Comparison of ENCODE assay signal across 3 worm cellular contexts in the genomic region with DNA sequence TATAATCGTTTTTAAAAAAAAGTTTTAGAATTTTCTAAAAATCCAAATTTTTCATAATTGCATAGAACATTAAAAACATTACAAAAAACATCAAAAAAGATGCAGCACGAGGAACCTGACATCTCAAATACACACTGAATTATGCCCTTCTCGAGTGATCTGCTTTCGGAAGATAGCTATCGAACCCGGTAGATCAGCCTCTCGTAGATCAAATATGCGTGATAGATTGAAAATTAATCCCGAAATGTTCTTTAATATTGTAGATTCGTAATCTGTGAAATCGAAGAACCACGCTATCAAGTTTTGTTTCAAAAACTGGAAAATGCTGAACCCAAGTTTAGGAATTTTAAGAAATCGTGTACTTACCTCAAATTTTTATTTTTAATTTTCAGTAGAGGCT.
TF ChIP-seq lines count a peak whose summit lies in the region.

No protein-coding gene starts in this region.

TF ChIP-seq in whole organism, L3 larva, 47 proteins besides CTCF, POLR2A, EP300 and RAD21:
- TF ChIP-seq elt-1 (tag; optimal IDR thresholded peaks at IDR 0.05; lab: Kevin White, UChicago): peak; percentile 53
- TF ChIP-seq ceh-16 (tag; optimal IDR thresholded peaks at IDR 0.05; lab: Kevin White, UChicago): no peak
- no peak for TF ChIP-seq nhr-237 (tag; optimal IDR thresholded peaks at IDR 0.05; lab: Kevin White, UChicago)
TF ChIP-seq in whole organism, L3 larva: peak in this region for 1.

TF ChIP-seq in whole organism, L4 larva, 104 proteins besides CTCF, POLR2A, EP300 and RAD21:
- TF ChIP-seq ces-1 (GFP tag; optimal IDR thresholded peaks at IDR 0.05; lab: Kevin White, UChicago) (no peak), rbr-2 (tag; optimal IDR thresholded peaks at IDR 0.05; lab: Kevin White, UChicago) (no peak), Y105C5A.15 (GFP tag; IDR thresholded peaks at IDR 0.05; lab: Robert Waterston, UW) (no peak), aha-1 (tag; lab: Kevin White, UChicago) (peak; percentile 86), nhr-102 (tag; optimal IDR thresholded peaks at IDR 0.05; lab: Kevin White, UChicago) (no peak), unc-39 (tag; optimal IDR thresholded peaks at IDR 0.05; lab: Kevin White, UChicago) (no peak)

TF ChIP-seq in whole organism, mixed stage, embryonic, 35 proteins besides CTCF, POLR2A, EP300 and RAD21:
- peak; percentile 76 for TF ChIP-seq elt-1 (tag; optimal IDR thresholded peaks at IDR 0.05; lab: Kevin White, UChicago; ENCODE audit: borderline replicate concordance, insufficient read depth)
- no peak for TF ChIP-seq sptf-1 (tag; optimal IDR thresholded peaks at IDR 0.05; lab: Kevin White, UChicago)
- no peak for TF ChIP-seq snpc-4 (tag; optimal IDR thresholded peaks at IDR 0.05; lab: Kevin White, UChicago)
TF ChIP-seq in whole organism, mixed stage, embryonic: peak in this region for 1.
